Fruit fly (Drosophila melanogaster): ENCODE results near the gene Vps60.

- TF ChIP-seq CG8478 (optimal IDR thresholded peaks at IDR 0.05) (no peak), CTCF (optimal IDR thresholded peaks at IDR 0.05) (no peak)
Measured at dm6 chr3L:17624208-17624826, 2.9 kb upstream of the Vps60 start.

Data from S2 (cell line).